Fruit fly (Drosophila melanogaster) whole organism, embryonic: ENCODE data around the gene Zpr1.
A peak's percentile ranks its signal among the peaks of the same experiment; 100 is the strongest.

Experiments
- Adf1 ChIP-seq: fragments of 200-800 bp; sonication (Bioruptor generic); IDR thresholded peaks from 2 replicates; pipeline ENCODE4 v1.3.6; 2022; ENCODE audit warnings: missing biosample characterization, missing genetic modification characterization
- Antp ChIP-seq: fragments of 200-800 bp; sonication (Bioruptor generic); optimal IDR thresholded peaks from 3 replicates; lab custom pipeline; 2016; ENCODE audit warnings: missing biosample characterization, missing genetic modification characterization
- Atf3 ChIP-seq: fragments of 200-800 bp; sonication (Bioruptor generic); optimal IDR thresholded peaks from 3 replicates; lab custom pipeline; 2016; ENCODE audit warnings: missing biosample characterization, missing genetic modification characterization
- Bdp1 ChIP-seq: fragments of 200-800 bp; sonication (Bioruptor generic); optimal IDR thresholded peaks from 3 replicates; lab custom pipeline; 2016; ENCODE audit warnings: missing biosample characterization, missing genetic modification characterization
- CG10366 ChIP-seq: fragments of 200-800 bp; sonication (Bioruptor generic); IDR thresholded peaks from 2 replicates; pipeline ENCODE4 v1.3.6; 2022; ENCODE audit warnings: missing biosample characterization, missing genetic modification characterization
- CG10959 ChIP-seq: fragments of 200-800 bp; sonication (Bioruptor generic); IDR thresholded peaks from 2 replicates; pipeline ENCODE4 v1.3.6; 2022; ENCODE audit warnings: missing biosample characterization, missing genetic modification characterization
- CG11398 ChIP-seq: fragments of 200-800 bp; sonication (Bioruptor generic); optimal IDR thresholded peaks from 2 replicates; lab custom pipeline; 2016; ENCODE audit warnings: missing biosample characterization, missing genetic modification characterization
- CG12155 ChIP-seq: fragments of 200-800 bp; sonication (Bioruptor generic); optimal IDR thresholded peaks from 3 replicates; lab custom pipeline; 2016; ENCODE audit warnings: missing biosample characterization, missing genetic modification characterization
- CG12744 ChIP-seq: fragments of 200-800 bp; sonication (Bioruptor generic); optimal IDR thresholded peaks from 2 replicates; lab custom pipeline; 2016; ENCODE audit warnings: missing biosample characterization, missing genetic modification characterization
- CG14667 ChIP-seq: fragments of 200-800 bp; sonication (Bioruptor generic); IDR thresholded peaks from 2 replicates; pipeline ENCODE4 v1.3.6; 2022; ENCODE audit warnings: missing biosample characterization, missing genetic modification characterization
- CG15601 ChIP-seq: fragments of 200-800 bp; sonication (Bioruptor generic); optimal IDR thresholded peaks from 3 replicates; lab custom pipeline; 2019; ENCODE audit warnings: missing biosample characterization, mild to moderate bottlenecking, missing genetic modification characterization, moderate library complexity
- CG1602 ChIP-seq: fragments of 200-800 bp; sonication (Bioruptor generic); optimal IDR thresholded peaks from 3 replicates; lab custom pipeline; 2016; ENCODE audit warnings: missing biosample characterization, missing genetic modification characterization
- CG17186 ChIP-seq: fragments of 200-800 bp; sonication (Bioruptor generic); optimal IDR thresholded peaks from 3 replicates; lab custom pipeline; 2017; ENCODE audit warnings: missing biosample characterization, missing genetic modification reagents, missing genetic modification characterization
- CG2199 ChIP-seq: fragments of 200-800 bp; sonication (Bioruptor generic); IDR thresholded peaks from 3 replicates; pipeline ENCODE4 v1.3.6; 2022; ENCODE audit warnings: missing biosample characterization, missing genetic modification characterization
- CG30431 ChIP-seq: fragments of 200-800 bp; sonication (Bioruptor generic); optimal IDR thresholded peaks from 2 replicates; lab custom pipeline; 2017; ENCODE audit warnings: missing biosample characterization, missing genetic modification characterization
- CG31441 ChIP-seq: fragments of 200-800 bp; sonication (Bioruptor generic); IDR thresholded peaks from 2 replicates; pipeline ENCODE4 v1.3.6; 2022; ENCODE audit warnings: missing biosample characterization, missing genetic modification characterization
- CG4707 ChIP-seq: fragments of 200-800 bp; sonication (Bioruptor generic); optimal IDR thresholded peaks from 2 replicates; lab custom pipeline; 2018; ENCODE audit warnings: missing biosample characterization, mild to moderate bottlenecking, missing genetic modification characterization, moderate library complexity
- CG7839 ChIP-seq: fragments of 200-800 bp; sonication (Bioruptor generic); optimal IDR thresholded peaks from 3 replicates; lab custom pipeline; 2018; ENCODE audit warnings: missing biosample characterization, mild to moderate bottlenecking, missing genetic modification characterization, moderate library complexity
- CG8281 ChIP-seq: fragments of 200-800 bp; sonication (Bioruptor generic); optimal IDR thresholded peaks from 2 replicates; lab custom pipeline; 2018; ENCODE audit warnings: missing biosample characterization, mild to moderate bottlenecking, missing genetic modification characterization, moderate library complexity
- CG8359 ChIP-seq: fragments of 200-800 bp; sonication (Bioruptor generic); optimal IDR thresholded peaks from 2 replicates; lab custom pipeline; 2017; ENCODE audit warnings: missing biosample characterization, mild to moderate bottlenecking, missing genetic modification characterization, borderline replicate concordance
- CoRest ChIP-seq: fragments of 200-800 bp; sonication (Bioruptor generic); optimal IDR thresholded peaks from 3 replicates; lab custom pipeline; 2018; ENCODE audit warnings: missing biosample characterization, mild to moderate bottlenecking, missing genetic modification characterization, moderate library complexity
- CrebB ChIP-seq: fragments of 200-800 bp; sonication (Bioruptor generic); optimal IDR thresholded peaks from 3 replicates; lab custom pipeline; 2018; ENCODE audit warnings: missing biosample characterization, mild to moderate bottlenecking, missing genetic modification characterization
- HHEX ChIP-seq: fragments of 200-800 bp; sonication (Bioruptor generic); optimal IDR thresholded peaks from 3 replicates; lab custom pipeline; 2017; ENCODE audit warnings: missing biosample characterization, mild to moderate bottlenecking, missing genetic modification characterization, missing genetic modification reagents
- HLHmδ ChIP-seq: fragments of 200-800 bp; sonication (Bioruptor generic); optimal IDR thresholded peaks from 2 replicates; lab custom pipeline; 2018; ENCODE audit warnings: missing biosample characterization, mild to moderate bottlenecking, missing genetic modification characterization, moderate library complexity
- Hr3 ChIP-seq: fragments of 200-800 bp; sonication (Bioruptor generic); optimal IDR thresholded peaks from 3 replicates; lab custom pipeline; 2016; ENCODE audit warnings: missing biosample characterization, missing genetic modification characterization
- MESR4 ChIP-seq: fragments of 200-800 bp; sonication (Bioruptor generic); optimal IDR thresholded peaks from 2 replicates; lab custom pipeline; 2018; ENCODE audit warnings: missing biosample characterization, mild to moderate bottlenecking, missing genetic modification characterization, moderate library complexity
- Optix ChIP-seq: fragments of 200-800 bp; sonication (Bioruptor generic); IDR thresholded peaks from 3 replicates; pipeline ENCODE4 v1.3.6; 2022; ENCODE audit warnings: missing biosample characterization, missing genetic modification characterization
- Ptx1 ChIP-seq: fragments of 200-800 bp; sonication (Bioruptor generic); IDR thresholded peaks from 2 replicates; pipeline ENCODE4 v1.3.6; 2022; ENCODE audit warnings: missing biosample characterization, missing genetic modification characterization
- Six4 ChIP-seq: fragments of 200-800 bp; sonication (Bioruptor generic); optimal IDR thresholded peaks from 2 replicates; lab custom pipeline; 2016; ENCODE audit warnings: missing biosample characterization, missing genetic modification characterization
- Sry-δ ChIP-seq: fragments of 200-800 bp; sonication (Bioruptor generic); optimal IDR thresholded peaks from 2 replicates; lab custom pipeline; 2016; ENCODE audit warnings: missing biosample characterization, missing genetic modification characterization
- Stat92E ChIP-seq, 3 experiments: fragments of >200 bp in 2 of 3; fragments of 200-800 bp in 1 of 3; sonication (Bioruptor generic) in 1 of 3; optimal IDR thresholded peaks; 2 replicates each; lab custom pipeline; 2017 to 2019; ENCODE audit warnings: missing biosample characterization in 3 of 3, missing genetic modification characterization in 3 of 3, mild to moderate bottlenecking in 1 of 3, moderate library complexity in 1 of 3
- Tbp ChIP-seq: fragments of >200 bp; optimal IDR thresholded peaks from 2 replicates; lab custom pipeline; 2018; ENCODE audit warnings: missing biosample characterization, missing genetic modification characterization
- ap ChIP-seq: fragments of 200-800 bp; sonication (Bioruptor generic); IDR thresholded peaks from 2 replicates; pipeline ENCODE4 v1.3.6; 2022; ENCODE audit warnings: missing biosample characterization, missing genetic modification characterization
- ase ChIP-seq: fragments of 200-800 bp; sonication (Bioruptor generic); IDR thresholded peaks from 3 replicates; pipeline ENCODE4 v1.3.6; 2022; ENCODE audit warnings: missing biosample characterization, missing genetic modification characterization
- az2 ChIP-seq: fragments of 200-800 bp; sonication (Bioruptor generic); optimal IDR thresholded peaks from 3 replicates; lab custom pipeline; 2016; ENCODE audit warnings: missing biosample characterization, missing genetic modification characterization
- bab2 ChIP-seq: fragments of 200-800 bp; sonication (Bioruptor generic); optimal IDR thresholded peaks from 2 replicates; lab custom pipeline; 2016; ENCODE audit warnings: missing biosample characterization, missing genetic modification characterization
- bcd ChIP-seq: fragments of 200-800 bp; sonication (Bioruptor generic); optimal IDR thresholded peaks from 2 replicates; lab custom pipeline; 2017; ENCODE audit warnings: missing biosample characterization, mild to moderate bottlenecking, missing genetic modification characterization
- cg ChIP-seq: fragments of 200-800 bp; sonication (Bioruptor generic); optimal IDR thresholded peaks from 3 replicates; lab custom pipeline; 2019; ENCODE audit warnings: missing biosample characterization, mild to moderate bottlenecking, missing genetic modification characterization, moderate library complexity
- crol ChIP-seq: fragments of 200-800 bp; sonication (Bioruptor generic); IDR thresholded peaks from 2 replicates; pipeline ENCODE4 v1.3.6; 2022; ENCODE audit warnings: missing biosample characterization, missing genetic modification characterization
- da ChIP-seq: fragments of 200-800 bp; sonication (Bioruptor generic); optimal IDR thresholded peaks from 2 replicates; lab custom pipeline; 2016; ENCODE audit warnings: missing biosample characterization, missing genetic modification characterization
- danr ChIP-seq: fragments of 200-800 bp; sonication (Bioruptor generic); IDR thresholded peaks from 2 replicates; pipeline ENCODE4 v1.3.6; 2022; ENCODE audit warnings: missing biosample characterization, missing genetic modification characterization
- dati ChIP-seq: fragments of 200-800 bp; sonication (Bioruptor generic); IDR thresholded peaks from 2 replicates; pipeline ENCODE4 v1.3.6; 2022; ENCODE audit warnings: missing biosample characterization, missing genetic modification characterization
- dm ChIP-seq: fragments of 200-800 bp; sonication (Bioruptor generic); optimal IDR thresholded peaks from 3 replicates; lab custom pipeline; 2016; ENCODE audit warnings: missing biosample characterization, missing genetic modification characterization
- exex ChIP-seq: fragments of 200-800 bp; sonication (Bioruptor generic); optimal IDR thresholded peaks from 4 replicates; lab custom pipeline; 2018; ENCODE audit warnings: missing biosample characterization, mild to moderate bottlenecking, missing genetic modification characterization, moderate library complexity
- her ChIP-seq: fragments of 200-800 bp; sonication (Bioruptor generic); optimal IDR thresholded peaks from 2 replicates; lab custom pipeline; 2016; ENCODE audit warnings: missing biosample characterization, missing genetic modification characterization
- nom ChIP-seq: fragments of 200-800 bp; sonication (Bioruptor generic); optimal IDR thresholded peaks from 2 replicates; lab custom pipeline; 2017; ENCODE audit warnings: missing biosample characterization, missing genetic modification characterization, mild to moderate bottlenecking, moderate library complexity, missing genetic modification reagents
- rib ChIP-seq: fragments of 200-800 bp; sonication (Bioruptor generic); IDR thresholded peaks from 2 replicates; pipeline ENCODE4 v1.3.6; 2022; ENCODE audit warnings: missing biosample characterization, missing genetic modification characterization
- sd ChIP-seq: fragments of 200-800 bp; sonication (Bioruptor generic); optimal IDR thresholded peaks from 3 replicates; lab custom pipeline; 2018; ENCODE audit warnings: missing biosample characterization, mild to moderate bottlenecking, missing genetic modification characterization, moderate library complexity
- tna ChIP-seq: fragments of 200-800 bp; sonication (Bioruptor generic); IDR thresholded peaks from 2 replicates; pipeline ENCODE4 v1.3.6; 2022; ENCODE audit warnings: missing biosample characterization, missing genetic modification characterization; ENCODE audit not compliant: partially characterized antibody
- wdn ChIP-seq: fragments of 200-800 bp; sonication (Bioruptor generic); IDR thresholded peaks from 2 replicates; pipeline ENCODE4 v1.3.6; 2022; ENCODE audit warnings: missing biosample characterization, missing genetic modification characterization

Zpr1 gene

dm6 chrX:9152127-9152598 is 9.7 kb downstream of the Zpr1 start (continued):
- TF ChIP-seq dati (GFP tag; lab: Robert Waterston, UW), result no peak
- peak; percentile 72 for TF ChIP-seq nom
- 0 out of 2 replicates have a peak, but pooled peaks have one; percentile 18 for TF ChIP-seq CG10366 (GFP tag; lab: Robert Waterston, UW)
- no peak for TF ChIP-seq bab2 (GFP tag; lab: Kevin White, UChicago)
- TF ChIP-seq Atf3 (GFP tag; lab: Kevin White, UChicago), result no peak
- 0 out of 3 replicates have a peak, but pooled peaks have one; percentile 62 for TF ChIP-seq CG2199 (GFP tag; lab: Robert Waterston, UW)
- TF ChIP-seq Adf1 (GFP tag; lab: Robert Waterston, UW), result peak; percentile 45
- no peak for TF ChIP-seq Tbp (GFP tag; lab: Kevin White, UChicago)
- peak; percentile 17 for TF ChIP-seq Hr3
- TF ChIP-seq CG11398 (GFP tag; lab: Kevin White, UChicago), result no peak
- peak; percentile 24 for TF ChIP-seq bcd (GFP tag; lab: Kevin White, UChicago)
- TF ChIP-seq CG30431, result no peak
- peak; percentile 96 for TF ChIP-seq wdn (GFP tag; lab: Robert Waterston, UW)
- TF ChIP-seq ase (GFP tag; lab: Robert Waterston, UW), result 0 out of 3 replicates have a peak, but pooled peaks have one; percentile 12
- peak; percentile 73; the same call in 1 of the 2 replicates for TF ChIP-seq rib (GFP tag; lab: Robert Waterston, UW)
- TF ChIP-seq HHEX (GFP tag; lab: Kevin White, UChicago), result peak; percentile 3
- no peak for TF ChIP-seq HLHmδ (GFP tag; lab: Kevin White, UChicago)
- peak; percentile 29 for TF ChIP-seq her
- peak; percentile 57; the same call in 1 of the 2 replicates for TF ChIP-seq Ptx1 (GFP tag; lab: Robert Waterston, UW)
- TF ChIP-seq CG10959, result peak; percentile 71
- TF ChIP-seq sd (tag; lab: Kevin White, UChicago), result peak; percentile 4
- no peak for TF ChIP-seq CG8359 (GFP tag; lab: Kevin White, UChicago)
- peak; percentile 33 for TF ChIP-seq CG17186 (GFP tag; lab: Kevin White, UChicago)
- 0 out of 3 replicates have a peak, but pooled peaks have one; percentile 46 for TF ChIP-seq Optix (GFP tag; lab: Robert Waterston, UW)
- peak; percentile 24 for TF ChIP-seq CG15601 (tag; lab: Kevin White, UChicago)
- TF ChIP-seq Sry-δ (GFP tag; lab: Kevin White, UChicago), result peak; percentile 7
- TF ChIP-seq CG14667 (GFP tag; lab: Robert Waterston, UW), result no peak
- peak; percentile 12 for TF ChIP-seq CrebB (tag; lab: Kevin White, UChicago)
- peak; percentile 33 for TF ChIP-seq az2
- peak; percentile 22 for TF ChIP-seq exex (tag; lab: Kevin White, UChicago)
- peak; percentile 8 for TF ChIP-seq CG12155 (GFP tag; lab: Kevin White, UChicago)
- TF ChIP-seq crol (GFP tag; lab: Robert Waterston, UW), result no peak
- TF ChIP-seq ap (GFP tag; lab: Robert Waterston, UW), result no peak
- peak; percentile 40 for TF ChIP-seq MESR4 (GFP tag; lab: Kevin White, UChicago)
- no peak for TF ChIP-seq Antp (GFP tag; lab: Kevin White, UChicago)
- peak; percentile 33 for TF ChIP-seq CG7839
- no peak for TF ChIP-seq da (GFP tag; lab: Kevin White, UChicago)
- TF ChIP-seq CG31441, result 0 out of 2 replicates have a peak, but pooled peaks have one; percentile 14
- no peak for TF ChIP-seq CG1602
- peak; percentile 30 for TF ChIP-seq CoRest (tag; lab: Kevin White, UChicago)
- no peak for TF ChIP-seq CG4707 (GFP tag; lab: Kevin White, UChicago)
- peak; percentile 40 for TF ChIP-seq CG12744 (GFP tag; lab: Kevin White, UChicago)
- TF ChIP-seq CG8281 (tag; lab: Kevin White, UChicago), result no peak
- TF ChIP-seq tna (GFP tag; lab: Robert Waterston, UW), result peak; percentile 18; the same call in 1 of the 2 replicates
- peak in 1 of 3 experiments; percentile 17 for TF ChIP-seq Stat92E (GFP tag; optimal IDR thresholded peaks at IDR 0.05; lab: Kevin White, UChicago)
- no peak for TF ChIP-seq Six4 (GFP tag; lab: Kevin White, UChicago)
- TF ChIP-seq Bdp1 (GFP tag; lab: Kevin White, UChicago), result no peak
- TF ChIP-seq dm (GFP tag; lab: Kevin White, UChicago), result peak; percentile 12
- no peak for TF ChIP-seq danr
- TF ChIP-seq cg (GFP tag; lab: Kevin White, UChicago), result peak; percentile 92
